Fruit fly (Drosophila melanogaster) whole organism, pupa: Measurements from ENCODE around the gene CG8191.

Experiments
- CG12605 ChIP-seq: fragments of 200-800 bp; sonication (Bioruptor generic); IDR thresholded peaks from 2 replicates; pipeline ENCODE4 v1.3.6; 2022; ENCODE audit warnings: missing biosample characterization, missing genetic modification characterization
- CG13204 ChIP-seq: fragments of 200-800 bp; sonication (Bioruptor generic); optimal IDR thresholded peaks from 2 replicates; lab custom pipeline; 2018; ENCODE audit warnings: missing biosample characterization, mild to moderate bottlenecking, missing genetic modification characterization, moderate library complexity
- CG34367 ChIP-seq: fragments of 200-800 bp; sonication (Bioruptor generic); optimal IDR thresholded peaks from 2 replicates; lab custom pipeline; 2018; ENCODE audit warnings: missing biosample characterization, mild to moderate bottlenecking, missing genetic modification characterization
- CG4496 ChIP-seq: fragments of 200-800 bp; sonication (Bioruptor generic); IDR thresholded peaks from 3 replicates; pipeline ENCODE4 v1.3.6; 2022; ENCODE audit warnings: missing biosample characterization, missing genetic modification characterization
- CG8301 ChIP-seq: fragments of 200-800 bp; sonication (Bioruptor generic); optimal IDR thresholded peaks from 2 replicates; lab custom pipeline; 2018; ENCODE audit warnings: missing biosample characterization, mild to moderate bottlenecking, missing genetic modification characterization
- CG9948 ChIP-seq: fragments of 200-800 bp; sonication (Bioruptor generic); optimal IDR thresholded peaks from 2 replicates; lab custom pipeline; 2018; ENCODE audit warnings: missing biosample characterization, mild to moderate bottlenecking, missing genetic modification characterization, moderate library complexity
- EcR ChIP-seq: fragments of 200-800 bp; sonication (Bioruptor generic); optimal IDR thresholded peaks from 3 replicates; lab custom pipeline; 2019; ENCODE audit warnings: missing biosample characterization, missing genetic modification characterization, mild to moderate bottlenecking, moderate library complexity, missing genetic modification reagents
- Pif1A ChIP-seq: fragments of 200-800 bp; sonication (Bioruptor generic); optimal IDR thresholded peaks from 3 replicates; lab custom pipeline; 2016; ENCODE audit warnings: missing biosample characterization, missing genetic modification characterization
- Snoo ChIP-seq: fragments of 200-800 bp; sonication (Bioruptor generic); optimal IDR thresholded peaks from 3 replicates; lab custom pipeline; 2017; ENCODE audit warnings: missing biosample characterization, mild to moderate bottlenecking, missing genetic modification characterization, inconsistent platforms

dm6 chrX:15684419-15684818 is 47.6 kb upstream of the CG8191 start:
- TF ChIP-seq CG8301 (no peak), CG12605 (no peak), EcR (GFP tag; lab: Kevin White, UChicago) (no peak), CG4496 (GFP tag; lab: Robert Waterston, UW) (no peak), CG9948 (no peak), Pif1A (GFP tag; lab: Kevin White, UChicago) (no peak), CG13204 (no peak), Snoo (tag; lab: Kevin White, UChicago) (no peak), CG34367 (tag; lab: Kevin White, UChicago) (no peak)
